Worm (Caenorhabditis elegans): ENCODE data around the gene W06G6.11.

DNA sequence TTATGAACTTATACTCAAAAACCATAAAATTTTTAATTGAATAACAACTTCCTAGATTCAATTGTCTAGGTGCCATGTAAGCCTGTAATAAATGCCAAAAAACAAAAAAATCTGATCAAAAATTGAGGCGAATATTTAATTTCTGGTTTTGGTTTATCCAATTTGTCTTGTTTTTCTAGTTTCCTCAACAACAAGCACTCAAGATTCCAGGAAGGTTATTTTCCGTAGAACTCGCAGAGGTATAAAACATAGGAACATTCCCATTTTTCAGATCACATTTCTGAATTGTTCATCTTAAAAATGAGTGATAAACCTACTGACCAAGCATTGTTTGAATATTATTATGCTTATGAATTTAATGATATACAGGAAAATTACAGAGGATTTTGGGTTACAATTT, 48.1 kb upstream of the W06G6.11 start, which contains the start of gene srw-41:
- TF ChIP-seq ceh-88 (GFP tag; IDR thresholded peaks at IDR 0.05) (no peak), ets-5 (GFP tag; IDR thresholded peaks at IDR 0.05) (no peak), lir-3 (tag; optimal IDR thresholded peaks at IDR 0.05; ENCODE audit: poor library complexity) (no peak), nhr-76 (tag; optimal IDR thresholded peaks at IDR 0.05) (no peak), egl-27 (tag; optimal IDR thresholded peaks at IDR 0.05) (no peak), mep-1 (tag; optimal IDR thresholded peaks at IDR 0.05) (no peak), lin-15B (tag; optimal IDR thresholded peaks at IDR 0.05) (no peak), nhr-85 (tag) (no peak), jun-1 (tag; optimal IDR thresholded peaks at IDR 0.05) (no peak), xbp-1 (tag; optimal IDR thresholded peaks at IDR 0.05) (no peak)

Data from whole organism, L1 larva.